Worm (Caenorhabditis elegans) whole organism, L3 larva: ENCODE data around the gene mif-2.

Experiments
- ama-1 ChIP-seq: fragments of 150-350 bp; optimal IDR thresholded peaks from 2 replicates; lab custom pipeline; 2018
- ceh-9 ChIP-seq: sonication (generic microtip); optimal IDR thresholded peaks from 2 replicates; lab custom pipeline; 2018; ENCODE audit warnings: missing biosample characterization, missing genetic modification characterization
- nhr-11 ChIP-seq: fragments of 150-350 bp; optimal IDR thresholded peaks from 2 replicates; lab custom pipeline; 2014; ENCODE audit warnings: missing biosample characterization, missing genetic modification characterization
- pqm-1 ChIP-seq: fragments of 150-350 bp; optimal IDR thresholded peaks from 2 replicates; lab custom pipeline; 2017; ENCODE audit warnings: missing biosample characterization, missing genetic modification characterization, inconsistent platforms
- ztf-11 ChIP-seq: fragments of 150-350 bp; optimal IDR thresholded peaks from 2 replicates; lab custom pipeline; 2014; ENCODE audit warnings: missing biosample characterization, missing genetic modification characterization

- TF ChIP-seq pqm-1 (no peak), ama-1 (no peak), ztf-11 (tag; lab: Kevin White, UChicago) (no peak), nhr-11 (tag; lab: Kevin White, UChicago) (no peak), ceh-9 (tag; lab: Kevin White, UChicago) (no peak)
Observed at ce11 chrV:12004501-12004940, 26.3 kb upstream of the mif-2 start.
